Worm (Caenorhabditis elegans): Measurements from ENCODE around the gene Y116A8C.19.
A peak's percentile ranks its signal among the peaks of the same experiment; 100 is the strongest.

The Y116A8C.19 gene

DNA sequence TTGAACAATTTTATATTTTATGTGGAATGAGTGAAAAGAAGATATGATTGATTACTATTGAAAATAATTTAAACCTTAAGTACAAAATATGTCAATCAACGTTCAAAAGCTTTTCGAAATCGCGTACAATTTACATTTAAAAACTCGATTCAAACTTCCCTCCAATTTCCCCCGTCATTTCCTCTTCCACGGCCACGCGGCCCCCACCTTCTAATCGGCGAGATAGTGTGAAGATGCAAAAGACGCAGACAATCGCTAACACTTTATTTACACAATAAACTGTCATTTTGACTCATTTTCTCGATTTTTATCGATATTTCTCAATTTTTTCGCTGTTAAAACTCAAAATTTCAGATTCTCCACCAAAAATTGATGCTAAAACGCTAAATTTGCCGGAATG lies 44.0 kb downstream of the Y116A8C.19 start, which contains the start of gene rom-4 (continued):
- TF ChIP-seq unc-86 (tag; optimal IDR thresholded peaks at IDR 0.05) (peak; percentile 71), alr-1 (tag; optimal IDR thresholded peaks at IDR 0.05; ENCODE audit: borderline replicate concordance) (no peak), nhr-76 (tag; optimal IDR thresholded peaks at IDR 0.05) (peak; percentile 11), mab-9 (GFP tag; IDR thresholded peaks at IDR 0.05) (peak; percentile 61; the same call in 1 of the 2 replicates), lin-13 (GFP tag; optimal IDR thresholded peaks at IDR 0.05) (peak; percentile 29), nhr-85 (tag) (peak; percentile 91), lsy-2 (tag; optimal IDR thresholded peaks at IDR 0.05) (peak; percentile 79 to 80), pag-3 (tag; optimal IDR thresholded peaks at IDR 0.05; ENCODE audit: borderline replicate concordance, insufficient read depth) (no peak), unc-30 (tag; optimal IDR thresholded peaks at IDR 0.05) (no peak), aly-2 (tag; optimal IDR thresholded peaks at IDR 0.05) (no peak), egl-27 (tag; optimal IDR thresholded peaks at IDR 0.05) (no peak), C04F5.9 (tag; optimal IDR thresholded peaks at IDR 0.05) (peak; percentile 58), sptf-1 (tag; optimal IDR thresholded peaks at IDR 0.05) (no peak), nhr-19 (GFP tag; conservative IDR thresholded peaks at IDR 0.05) (peak; percentile 78), nhr-47 (tag; optimal IDR thresholded peaks at IDR 0.05) (peak; percentile 88), C16A3.4 (tag; optimal IDR thresholded peaks at IDR 0.05) (peak; percentile 56), snu-23 (GFP tag; optimal IDR thresholded peaks at IDR 0.05) (peak; percentile 85), ztf-4 (tag; optimal IDR thresholded peaks at IDR 0.05) (no peak), ceh-63 (GFP tag; optimal IDR thresholded peaks at IDR 0.05) (no peak), elt-2 (tag; optimal IDR thresholded peaks at IDR 0.05) (no peak), vab-15 (tag; optimal IDR thresholded peaks at IDR 0.05) (no peak), C34B4.2 (tag; optimal IDR thresholded peaks at IDR 0.05) (no peak), nhr-12 (tag; optimal IDR thresholded peaks at IDR 0.05) (no peak), unc-98 (GFP tag; IDR thresholded peaks at IDR 0.05) (peak; percentile 91), grh-1 (GFP tag; IDR thresholded peaks at IDR 0.05) (no peak; the same call in none of the 2 replicates), lin-15B (tag; optimal IDR thresholded peaks at IDR 0.05) (peak; percentile 26), Y116A8C.19 (tag; optimal IDR thresholded peaks at IDR 0.05; ENCODE audit: borderline replicate concordance) (peak; percentile 60), nhr-20 (tag; optimal IDR thresholded peaks at IDR 0.05) (peak; percentile 78), xbp-1 (tag; optimal IDR thresholded peaks at IDR 0.05) (peak; percentile 79), nhr-237 (tag; optimal IDR thresholded peaks at IDR 0.05) (no peak), rnt-1 (tag; optimal IDR thresholded peaks at IDR 0.05) (peak; percentile 99), fkh-4 (tag; optimal IDR thresholded peaks at IDR 0.05; ENCODE audit: borderline replicate concordance) (peak; percentile 88), elt-3 (tag; optimal IDR thresholded peaks at IDR 0.05) (no peak), efl-3 (GFP tag; optimal IDR thresholded peaks at IDR 0.05) (no peak), fkh-8 (tag; optimal IDR thresholded peaks at IDR 0.05) (peak; percentile 80), jun-1 (tag; optimal IDR thresholded peaks at IDR 0.05) (peak; percentile 34), F16B12.6 (tag; optimal IDR thresholded peaks at IDR 0.05) (peak; percentile 40), ama-1 (optimal IDR thresholded peaks at IDR 0.05) (no peak), ets-5 (GFP tag; IDR thresholded peaks at IDR 0.05) (no peak), tlp-1 (tag; optimal IDR thresholded peaks at IDR 0.05) (no peak), egl-13 (tag; optimal IDR thresholded peaks at IDR 0.05) (peak; percentile 72), hlh-17 (GFP tag; optimal IDR thresholded peaks at IDR 0.05; ENCODE audit: borderline replicate concordance) (no peak), blmp-1 (tag; optimal IDR thresholded peaks at IDR 0.05) (peak; percentile 10), unc-62 (GFP tag; optimal IDR thresholded peaks at IDR 0.05) (no peak), pax-3 (tag; optimal IDR thresholded peaks at IDR 0.05) (peak; percentile 85), efl-1 (optimal IDR thresholded peaks at IDR 0.05) (peak; percentile 97 to 99), efl-1 (GFP tag; optimal IDR thresholded peaks at IDR 0.05 in 1 of 2) (peak; percentile 96 to 99)
